Fruit fly (Drosophila melanogaster) whole organism, embryonic: ENCODE results near the gene ebo.
A peak's percentile ranks its signal among the peaks of the same experiment; 100 is the strongest.

Experiments used
- Ada2b ChIP-seq: fragments of 200-800 bp; sonication (Bioruptor generic); IDR thresholded peaks from 2 replicates; pipeline ENCODE4 v1.3.6; 2022; ENCODE audit warnings: missing biosample characterization, missing genetic modification characterization
- Atf3 ChIP-seq: fragments of 200-800 bp; sonication (Bioruptor generic); optimal IDR thresholded peaks from 3 replicates; lab custom pipeline; 2016; ENCODE audit warnings: missing biosample characterization, missing genetic modification characterization
- Atf6 ChIP-seq: fragments of 200-800 bp; sonication (Bioruptor generic); IDR thresholded peaks from 2 replicates; pipeline ENCODE4 v1.3.6; 2022; ENCODE audit warnings: missing biosample characterization, missing genetic modification characterization
- BEAF-32 ChIP-seq: fragments of 200-800 bp; sonication (Bioruptor generic); optimal IDR thresholded peaks from 3 replicates; lab custom pipeline; 2017; ENCODE audit warnings: missing biosample characterization, missing genetic modification characterization, mild to moderate bottlenecking, moderate library complexity, missing genetic modification reagents
- CG10274 ChIP-seq: fragments of 200-800 bp; sonication (Bioruptor generic); optimal IDR thresholded peaks from 3 replicates; lab custom pipeline; 2017; ENCODE audit warnings: missing biosample characterization, mild to moderate bottlenecking, missing genetic modification characterization
- CG11560 ChIP-seq: fragments of 200-800 bp; sonication (Bioruptor generic); IDR thresholded peaks from 3 replicates; pipeline ENCODE4 v1.3.6; 2022; ENCODE audit warnings: missing biosample characterization, missing genetic modification characterization
- CG12769 ChIP-seq: fragments of 200-800 bp; sonication (Bioruptor generic); optimal IDR thresholded peaks from 2 replicates; lab custom pipeline; 2019; ENCODE audit warnings: missing biosample characterization, mild to moderate bottlenecking, missing genetic modification characterization, moderate library complexity
- CG14014 ChIP-seq: fragments of 200-800 bp; sonication (Bioruptor generic); IDR thresholded peaks from 2 replicates; pipeline ENCODE4 v1.3.6; 2022; ENCODE audit warnings: missing biosample characterization, missing genetic modification characterization
- CG1647 ChIP-seq: fragments of 200-800 bp; sonication (Bioruptor generic); optimal IDR thresholded peaks from 3 replicates; lab custom pipeline; 2016; ENCODE audit warnings: missing biosample characterization, missing genetic modification characterization
- CG17359 ChIP-seq: fragments of 200-800 bp; sonication (Bioruptor generic); optimal IDR thresholded peaks from 3 replicates; lab custom pipeline; 2018; ENCODE audit warnings: missing biosample characterization, mild to moderate bottlenecking, missing genetic modification characterization, moderate library complexity
- CG17361 ChIP-seq: fragments of 200-800 bp; sonication (Bioruptor generic); IDR thresholded peaks from 3 replicates; pipeline ENCODE4 v1.3.6; 2022; ENCODE audit warnings: missing biosample characterization, missing genetic modification characterization
- CG17385 ChIP-seq: fragments of 200-800 bp; sonication (Bioruptor generic); optimal IDR thresholded peaks from 3 replicates; lab custom pipeline; 2018; ENCODE audit warnings: missing biosample characterization, mild to moderate bottlenecking, missing genetic modification characterization
- CG17612 ChIP-seq: fragments of 200-800 bp; sonication (Bioruptor generic); IDR thresholded peaks from 2 replicates; pipeline ENCODE4 v1.3.6; 2022; ENCODE audit warnings: missing biosample characterization, missing genetic modification characterization
- CG33213 ChIP-seq: fragments of 200-800 bp; sonication (Bioruptor generic); optimal IDR thresholded peaks from 3 replicates; lab custom pipeline; 2016; ENCODE audit warnings: missing biosample characterization, missing genetic modification characterization
- CG34422 ChIP-seq: fragments of 200-800 bp; sonication (Bioruptor generic); IDR thresholded peaks from 3 replicates; pipeline ENCODE4 v1.3.6; 2022; ENCODE audit warnings: missing biosample characterization, missing genetic modification characterization
- CG3995 ChIP-seq: fragments of 200-800 bp; sonication (Bioruptor generic); optimal IDR thresholded peaks from 3 replicates; lab custom pipeline; 2016; ENCODE audit warnings: missing biosample characterization, missing genetic modification characterization
- HmgZ ChIP-seq: fragments of 200-800 bp; sonication (Bioruptor generic); optimal IDR thresholded peaks from 2 replicates; lab custom pipeline; 2018; ENCODE audit warnings: missing biosample characterization, mild to moderate bottlenecking, missing genetic modification characterization
- Hr51 ChIP-seq, 2 experiments: fragments of 200-800 bp; sonication (Bioruptor generic); optimal IDR thresholded peaks; 2 replicates in 1 of 2; 3 replicates in 1 of 2; lab custom pipeline; 2016 to 2018; ENCODE audit warnings: missing biosample characterization in 2 of 2, missing genetic modification characterization in 2 of 2, mild to moderate bottlenecking in 1 of 2, moderate library complexity in 1 of 2
- Mad ChIP-seq: fragments of 200-800 bp; sonication (Bioruptor generic); optimal IDR thresholded peaks from 2 replicates; lab custom pipeline; 2016; ENCODE audit warnings: missing biosample characterization, missing genetic modification characterization
- NC2α ChIP-seq: fragments of 200-800 bp; sonication (Bioruptor generic); optimal IDR thresholded peaks from 2 replicates; lab custom pipeline; 2016; ENCODE audit warnings: missing biosample characterization, missing genetic modification characterization
- NC2β ChIP-seq: fragments of 200-800 bp; sonication (Bioruptor generic); optimal IDR thresholded peaks from 2 replicates; lab custom pipeline; 2016; ENCODE audit warnings: missing biosample characterization, missing genetic modification characterization
- Nf-YC ChIP-seq: fragments of 200-800 bp; optimal IDR thresholded peaks from 3 replicates; lab custom pipeline; 2019; ENCODE audit warnings: missing biosample characterization, mild to moderate bottlenecking, missing genetic modification characterization, moderate library complexity
- ab ChIP-seq: fragments of 200-800 bp; sonication (Bioruptor generic); optimal IDR thresholded peaks from 2 replicates; lab custom pipeline; 2016; ENCODE audit warnings: missing biosample characterization, missing genetic modification characterization
- ara ChIP-seq: fragments of 200-800 bp; sonication (Bioruptor generic); IDR thresholded peaks from 2 replicates; pipeline ENCODE4 v1.3.6; 2022; ENCODE audit warnings: missing biosample characterization, missing genetic modification characterization
- br ChIP-seq: fragments of >200 bp; optimal IDR thresholded peaks from 2 replicates; lab custom pipeline; 2017
- cato ChIP-seq: fragments of 200-800 bp; sonication (Bioruptor generic); optimal IDR thresholded peaks from 2 replicates; lab custom pipeline; 2016; ENCODE audit warnings: missing biosample characterization, missing genetic modification characterization, borderline replicate concordance
- cg ChIP-seq: fragments of 200-800 bp; sonication (Bioruptor generic); optimal IDR thresholded peaks from 3 replicates; lab custom pipeline; 2019; ENCODE audit warnings: missing biosample characterization, mild to moderate bottlenecking, missing genetic modification characterization, moderate library complexity
- dan ChIP-seq: fragments of 200-800 bp; sonication (Bioruptor generic); IDR thresholded peaks from 2 replicates; pipeline ENCODE4 v1.3.6; 2022; ENCODE audit warnings: missing biosample characterization, missing genetic modification characterization
- fu2 ChIP-seq: fragments of 200-800 bp; sonication (Bioruptor generic); optimal IDR thresholded peaks from 2 replicates; lab custom pipeline; 2016; ENCODE audit warnings: missing biosample characterization, missing genetic modification characterization
- lab ChIP-seq: fragments of 200-800 bp; sonication (Bioruptor generic); optimal IDR thresholded peaks from 3 replicates; lab custom pipeline; 2017; ENCODE audit warnings: missing biosample characterization, missing genetic modification characterization, mild to moderate bottlenecking, moderate library complexity, missing genetic modification reagents
- onecut ChIP-seq: fragments of 200-800 bp; sonication (Bioruptor generic); IDR thresholded peaks from 2 replicates; pipeline ENCODE4 v1.3.6; 2022; ENCODE audit warnings: missing biosample characterization, missing genetic modification characterization
- org-1 ChIP-seq: fragments of 200-800 bp; sonication (Bioruptor generic); optimal IDR thresholded peaks from 2 replicates; lab custom pipeline; 2017; ENCODE audit warnings: missing biosample characterization, missing genetic modification characterization
- pho ChIP-seq: fragments of 200-800 bp; sonication (Bioruptor generic); optimal IDR thresholded peaks from 2 replicates; lab custom pipeline; 2016; ENCODE audit warnings: missing biosample characterization, missing genetic modification characterization
- psq ChIP-seq: fragments of 200-800 bp; sonication (Bioruptor generic); optimal IDR thresholded peaks from 2 replicates; lab custom pipeline; 2017; ENCODE audit warnings: missing biosample characterization, missing genetic modification characterization
- scrt ChIP-seq: fragments of 200-800 bp; sonication (Bioruptor generic); optimal IDR thresholded peaks from 2 replicates; lab custom pipeline; 2018; ENCODE audit warnings: missing biosample characterization, mild to moderate bottlenecking, missing genetic modification characterization, moderate library complexity
- sna ChIP-seq: fragments of 200-800 bp; sonication (Bioruptor generic); IDR thresholded peaks from 2 replicates; pipeline ENCODE4 v1.3.6; 2022; ENCODE audit warnings: missing biosample characterization, missing genetic modification characterization; ENCODE audit not compliant: partially characterized antibody
- sr ChIP-seq: fragments of 200-800 bp; sonication (Bioruptor generic); IDR thresholded peaks from 3 replicates; pipeline ENCODE4 v1.3.6; 2022; ENCODE audit warnings: missing biosample characterization, missing genetic modification characterization
- tio ChIP-seq: fragments of 200-800 bp; sonication (Bioruptor generic); optimal IDR thresholded peaks from 2 replicates; lab custom pipeline; 2017; ENCODE audit warnings: missing biosample characterization, missing genetic modification characterization, inconsistent platforms
- tna ChIP-seq: fragments of 200-800 bp; sonication (Bioruptor generic); IDR thresholded peaks from 2 replicates; pipeline ENCODE4 v1.3.6; 2022; ENCODE audit warnings: missing biosample characterization, missing genetic modification characterization; ENCODE audit not compliant: partially characterized antibody
- trh ChIP-seq: fragments of 200-800 bp; sonication (Bioruptor generic); optimal IDR thresholded peaks from 2 replicates; lab custom pipeline; 2016; ENCODE audit warnings: missing biosample characterization, missing genetic modification characterization
- twi ChIP-seq: fragments of 200-800 bp; optimal IDR thresholded peaks from 2 replicates; lab custom pipeline; 2019; ENCODE audit warnings: missing biosample characterization, mild to moderate bottlenecking, missing genetic modification characterization, moderate library complexity
- unpg ChIP-seq: fragments of 200-800 bp; sonication (Bioruptor generic); optimal IDR thresholded peaks from 3 replicates; lab custom pipeline; 2018; ENCODE audit warnings: missing biosample characterization, mild to moderate bottlenecking, missing genetic modification characterization, moderate library complexity

Gene ebo

DNA sequence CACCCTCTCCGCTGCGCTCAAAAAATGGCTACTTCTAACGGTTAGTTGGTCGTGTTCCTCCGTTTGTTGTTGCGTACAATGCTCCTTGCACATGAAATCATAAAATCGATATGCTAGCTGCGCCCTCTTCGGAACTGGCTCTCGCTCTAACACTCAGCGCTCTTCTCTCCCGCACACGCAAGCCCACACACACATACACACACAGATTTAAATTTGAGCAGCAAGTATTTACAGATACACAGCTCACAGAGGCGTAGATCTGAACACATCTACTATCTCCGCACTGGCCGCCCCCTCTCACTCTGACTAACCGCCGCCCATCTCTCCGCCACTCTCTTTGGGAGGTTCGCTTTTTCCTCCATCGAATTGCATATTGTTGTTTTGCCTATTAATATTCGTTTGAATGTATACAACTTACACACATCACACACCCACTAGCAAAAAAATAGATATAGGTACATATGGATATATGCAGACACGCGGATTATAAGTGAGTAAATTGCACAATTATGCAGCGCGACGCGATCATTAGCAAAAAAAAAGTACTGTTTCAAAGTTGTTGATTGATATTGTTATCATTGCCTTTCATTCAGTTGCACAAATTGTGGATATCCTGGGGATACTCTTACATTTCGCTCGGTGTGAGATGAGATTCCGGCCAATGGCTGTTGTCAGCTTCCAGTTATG lies 46.1 kb upstream of the ebo start (continued):
- TF ChIP-seq Mad: peak; percentile 79
- peak; percentile 97 for TF ChIP-seq CG12769 (tag; lab: Kevin White, UChicago)
- TF ChIP-seq CG34422 (GFP tag; lab: Robert Waterston, UW): peak; percentile 84
- peak; percentile 84 for TF ChIP-seq Atf6 (GFP tag; lab: Robert Waterston, UW)
- peak; percentile 76 for TF ChIP-seq Nf-YC (tag; lab: Kevin White, UChicago)
- TF ChIP-seq dan (GFP tag; lab: Robert Waterston, UW): no peak
- no peak for TF ChIP-seq BEAF-32
- no peak; the same call in 1 of the 2 replicates for TF ChIP-seq sna (GFP tag; lab: Robert Waterston, UW)
- TF ChIP-seq psq (GFP tag; lab: Kevin White, UChicago): peak; percentile 8
- TF ChIP-seq cato: peak; percentile 48
- TF ChIP-seq NC2β (GFP tag; lab: Kevin White, UChicago): peak; percentile 84
- TF ChIP-seq NC2α (GFP tag; lab: Kevin White, UChicago): peak; percentile 17
- TF ChIP-seq CG11560: no peak; the same call in 2 of the 3 replicates
- TF ChIP-seq onecut: peak; percentile 98
- peak; percentile 43 for TF ChIP-seq CG10274 (GFP tag; lab: Kevin White, UChicago)
- peak; percentile 91 for TF ChIP-seq CG14014
- TF ChIP-seq ab (GFP tag; lab: Kevin White, UChicago): peak; percentile 93
- TF ChIP-seq CG17361 (GFP tag; lab: Robert Waterston, UW): no peak
- peak; percentile 52 for TF ChIP-seq CG17612
- peak; percentile 82 for TF ChIP-seq fu2
- peak; percentile 92 for TF ChIP-seq HmgZ
- peak; percentile 60 for TF ChIP-seq trh (GFP tag; lab: Kevin White, UChicago)
- TF ChIP-seq twi: peak; percentile 38
- peak; percentile 81 for TF ChIP-seq CG33213 (GFP tag; lab: Kevin White, UChicago)
- TF ChIP-seq unpg (GFP tag; lab: Kevin White, UChicago): peak; percentile 74
- peak; percentile 78; the same call in 2 of the 3 replicates for TF ChIP-seq sr (GFP tag; lab: Robert Waterston, UW)
- peak; percentile 63 for TF ChIP-seq Atf3 (GFP tag; lab: Kevin White, UChicago)
- TF ChIP-seq CG3995 (GFP tag; lab: Kevin White, UChicago): peak; percentile 28
- TF ChIP-seq CG1647: peak; percentile 84
- peak; percentile 94 for TF ChIP-seq lab (GFP tag; lab: Kevin White, UChicago)
- peak; percentile 80 for TF ChIP-seq CG17359
- TF ChIP-seq tio (GFP tag; lab: Kevin White, UChicago): peak; percentile 22
- peak; percentile 82 for TF ChIP-seq pho (GFP tag; lab: Kevin White, UChicago)
- peak; percentile 79 for TF ChIP-seq org-1 (GFP tag; lab: Kevin White, UChicago)
- TF ChIP-seq scrt (GFP tag; lab: Kevin White, UChicago): peak; percentile 63
- no peak for TF ChIP-seq br (lab: Kevin White, UChicago)
- peak; percentile 50 to 87 for TF ChIP-seq Hr51 (GFP tag; optimal IDR thresholded peaks at IDR 0.05; lab: Kevin White, UChicago)
- peak; percentile 80 for TF ChIP-seq ara (GFP tag; lab: Robert Waterston, UW)
- peak; percentile 85 for TF ChIP-seq Ada2b (GFP tag; lab: Robert Waterston, UW)
- 0 out of 2 replicates have a peak, but pooled peaks have one; percentile 43 for TF ChIP-seq tna (GFP tag; lab: Robert Waterston, UW)
- TF ChIP-seq CG17385: peak; percentile 69
- TF ChIP-seq cg (GFP tag; lab: Kevin White, UChicago): peak; percentile 86
